Fruit fly (Drosophila melanogaster) whole organism, embryonic: ENCODE data around the gene slow.

Experiments used
- B-H1 ChIP-seq: fragments of 200-800 bp; sonication (Bioruptor generic); IDR thresholded peaks from 3 replicates; pipeline ENCODE4 v1.3.6; 2022; ENCODE audit warnings: missing biosample characterization, missing genetic modification characterization
- Bgb ChIP-seq: fragments of 200-800 bp; sonication (Bioruptor generic); IDR thresholded peaks from 2 replicates; pipeline ENCODE4 v1.3.6; 2022; ENCODE audit warnings: missing biosample characterization, missing genetic modification characterization; ENCODE audit not compliant: partially characterized antibody
- CG10147 ChIP-seq: fragments of 200-800 bp; sonication (Bioruptor generic); optimal IDR thresholded peaks from 2 replicates; lab custom pipeline; 2019; ENCODE audit warnings: missing biosample characterization, mild to moderate bottlenecking, missing genetic modification characterization, moderate library complexity
- CG10267 ChIP-seq: fragments of 200-800 bp; sonication (Bioruptor generic); optimal IDR thresholded peaks from 2 replicates; lab custom pipeline; 2018; ENCODE audit warnings: missing biosample characterization, mild to moderate bottlenecking, missing genetic modification characterization, moderate library complexity
- CG10979 ChIP-seq: fragments of 200-800 bp; sonication (Bioruptor generic); optimal IDR thresholded peaks from 2 replicates; lab custom pipeline; 2018; ENCODE audit warnings: missing biosample characterization, mild to moderate bottlenecking, missing genetic modification characterization, moderate library complexity
- CG11723 ChIP-seq: fragments of 200-800 bp; sonication (Bioruptor generic); optimal IDR thresholded peaks from 2 replicates; lab custom pipeline; 2017; ENCODE audit warnings: missing biosample characterization, mild to moderate bottlenecking, missing genetic modification characterization
- CG15514 ChIP-seq: fragments of 200-800 bp; sonication (Bioruptor generic); optimal IDR thresholded peaks from 3 replicates; lab custom pipeline; 2017; ENCODE audit warnings: missing biosample characterization, missing genetic modification characterization, mild to moderate bottlenecking, moderate library complexity, missing genetic modification reagents
- CG15696 ChIP-seq: fragments of 200-800 bp; sonication (Bioruptor generic); optimal IDR thresholded peaks from 2 replicates; lab custom pipeline; 2019; ENCODE audit warnings: missing biosample characterization, mild to moderate bottlenecking, missing genetic modification characterization, moderate library complexity
- CG16779 ChIP-seq: fragments of 200-800 bp; sonication (Bioruptor generic); IDR thresholded peaks from 2 replicates; pipeline ENCODE4 v1.3.6; 2022; ENCODE audit warnings: missing biosample characterization, missing genetic modification characterization
- CG17359 ChIP-seq: fragments of 200-800 bp; sonication (Bioruptor generic); optimal IDR thresholded peaks from 3 replicates; lab custom pipeline; 2018; ENCODE audit warnings: missing biosample characterization, mild to moderate bottlenecking, missing genetic modification characterization, moderate library complexity
- CG17361 ChIP-seq: fragments of 200-800 bp; sonication (Bioruptor generic); IDR thresholded peaks from 3 replicates; pipeline ENCODE4 v1.3.6; 2022; ENCODE audit warnings: missing biosample characterization, missing genetic modification characterization
- CG17829 ChIP-seq: fragments of 200-800 bp; optimal IDR thresholded peaks from 2 replicates; lab custom pipeline; 2019; ENCODE audit warnings: missing biosample characterization, mild to moderate bottlenecking, missing genetic modification characterization, moderate library complexity
- CG1832 ChIP-seq: fragments of 200-800 bp; sonication (Bioruptor generic); optimal IDR thresholded peaks from 2 replicates; lab custom pipeline; 2017; ENCODE audit warnings: missing biosample characterization, mild to moderate bottlenecking, missing genetic modification characterization, inconsistent platforms
- CG18599 ChIP-seq: fragments of 200-800 bp; sonication (Bioruptor generic); optimal IDR thresholded peaks from 3 replicates; lab custom pipeline; 2017; ENCODE audit warnings: missing biosample characterization, missing genetic modification characterization, mild to moderate bottlenecking, moderate library complexity, missing genetic modification reagents
- CG30403 ChIP-seq: fragments of 200-800 bp; sonication (Bioruptor generic); optimal IDR thresholded peaks from 3 replicates; lab custom pipeline; 2016; ENCODE audit warnings: missing biosample characterization, missing genetic modification characterization
- CG31441 ChIP-seq: fragments of 200-800 bp; sonication (Bioruptor generic); IDR thresholded peaks from 2 replicates; pipeline ENCODE4 v1.3.6; 2022; ENCODE audit warnings: missing biosample characterization, missing genetic modification characterization
- CG3163 ChIP-seq: fragments of 200-800 bp; sonication (Bioruptor generic); optimal IDR thresholded peaks from 3 replicates; lab custom pipeline; 2016; ENCODE audit warnings: missing biosample characterization, missing genetic modification characterization
- CG34376 ChIP-seq: fragments of 200-800 bp; sonication (Bioruptor generic); optimal IDR thresholded peaks from 2 replicates; lab custom pipeline; 2018; ENCODE audit warnings: missing biosample characterization, mild to moderate bottlenecking, missing genetic modification characterization
- CG34422 ChIP-seq: fragments of 200-800 bp; sonication (Bioruptor generic); IDR thresholded peaks from 3 replicates; pipeline ENCODE4 v1.3.6; 2022; ENCODE audit warnings: missing biosample characterization, missing genetic modification characterization
- CG4617 ChIP-seq: fragments of 200-800 bp; sonication (Bioruptor generic); optimal IDR thresholded peaks from 3 replicates; lab custom pipeline; 2016; ENCODE audit warnings: missing biosample characterization, missing genetic modification characterization, borderline replicate concordance
- CG7839 ChIP-seq: fragments of 200-800 bp; sonication (Bioruptor generic); optimal IDR thresholded peaks from 3 replicates; lab custom pipeline; 2018; ENCODE audit warnings: missing biosample characterization, mild to moderate bottlenecking, missing genetic modification characterization, moderate library complexity
- D19B ChIP-seq: fragments of 200-800 bp; sonication (Bioruptor generic); optimal IDR thresholded peaks from 2 replicates; lab custom pipeline; 2017; ENCODE audit warnings: missing biosample characterization, mild to moderate bottlenecking, missing genetic modification characterization
- Dip3 ChIP-seq: fragments of 200-800 bp; sonication (Bioruptor generic); optimal IDR thresholded peaks from 3 replicates; lab custom pipeline; 2016; ENCODE audit warnings: missing biosample characterization, missing genetic modification characterization
- Ets97D ChIP-seq: fragments of 200-800 bp; sonication (Bioruptor generic); optimal IDR thresholded peaks from 3 replicates; lab custom pipeline; 2016; ENCODE audit warnings: missing biosample characterization, missing genetic modification characterization
- HmgD ChIP-seq: fragments of 200-800 bp; sonication (Bioruptor generic); optimal IDR thresholded peaks from 3 replicates; lab custom pipeline; 2016; ENCODE audit warnings: missing biosample characterization, missing genetic modification characterization
- Oli ChIP-seq: fragments of 200-800 bp; sonication (Bioruptor generic); optimal IDR thresholded peaks from 2 replicates; lab custom pipeline; 2018; ENCODE audit warnings: missing biosample characterization, mild to moderate bottlenecking, missing genetic modification characterization, moderate library complexity
- Pdp1 ChIP-seq, 2 experiments: fragments of 200-800 bp; sonication (Bioruptor generic); optimal IDR thresholded peaks; 3 replicates each; lab custom pipeline; 2016; ENCODE audit warnings: missing biosample characterization in 2 of 2, missing genetic modification characterization in 2 of 2, mild to moderate bottlenecking in 1 of 2, moderate library complexity in 1 of 2
- Ssrp ChIP-seq: fragments of 200-800 bp; sonication (Bioruptor generic); optimal IDR thresholded peaks from 2 replicates; lab custom pipeline; 2018; ENCODE audit warnings: missing biosample characterization, mild to moderate bottlenecking, missing genetic modification characterization, moderate library complexity
- Xbp1 ChIP-seq: fragments of 200-800 bp; sonication (Bioruptor generic); optimal IDR thresholded peaks from 3 replicates; lab custom pipeline; 2016; ENCODE audit warnings: missing biosample characterization, mild to moderate bottlenecking, missing genetic modification characterization
- Xrp1 ChIP-seq: fragments of 200-800 bp; sonication (Bioruptor generic); IDR thresholded peaks from 2 replicates; pipeline ENCODE4 v1.3.6; 2022; ENCODE audit warnings: missing biosample characterization, missing genetic modification characterization
- bcd ChIP-seq: fragments of 200-800 bp; sonication (Bioruptor generic); optimal IDR thresholded peaks from 2 replicates; lab custom pipeline; 2017; ENCODE audit warnings: missing biosample characterization, mild to moderate bottlenecking, missing genetic modification characterization
- bsh ChIP-seq, 2 experiments: fragments of 200-800 bp; sonication (Bioruptor generic); optimal IDR thresholded peaks; 2 replicates each; lab custom pipeline; 2017 to 2018; ENCODE audit warnings: mild to moderate bottlenecking in 2 of 2, missing biosample characterization in 2 of 2, missing genetic modification characterization in 2 of 2, moderate library complexity in 1 of 2
- cg ChIP-seq: fragments of 200-800 bp; sonication (Bioruptor generic); optimal IDR thresholded peaks from 3 replicates; lab custom pipeline; 2019; ENCODE audit warnings: missing biosample characterization, mild to moderate bottlenecking, missing genetic modification characterization, moderate library complexity
- dati ChIP-seq: fragments of 200-800 bp; sonication (Bioruptor generic); IDR thresholded peaks from 2 replicates; pipeline ENCODE4 v1.3.6; 2022; ENCODE audit warnings: missing biosample characterization, missing genetic modification characterization
- dmrt99B ChIP-seq: fragments of 200-800 bp; sonication (Bioruptor generic); optimal IDR thresholded peaks from 2 replicates; lab custom pipeline; 2018; ENCODE audit warnings: missing biosample characterization, mild to moderate bottlenecking, missing genetic modification characterization, moderate library complexity
- dysf ChIP-seq: fragments of 200-800 bp; sonication (Bioruptor generic); IDR thresholded peaks from 3 replicates; pipeline ENCODE4 v1.3.6; 2022; ENCODE audit warnings: missing biosample characterization, missing genetic modification characterization
- grn ChIP-seq: fragments of 200-800 bp; sonication (Bioruptor generic); optimal IDR thresholded peaks from 3 replicates; lab custom pipeline; 2017; ENCODE audit warnings: missing biosample characterization, missing genetic modification characterization
- gro ChIP-seq: fragments of 200-800 bp; sonication (Bioruptor generic); optimal IDR thresholded peaks from 2 replicates; lab custom pipeline; 2016; ENCODE audit warnings: missing biosample characterization, missing genetic modification characterization
- mam ChIP-seq: fragments of 200-800 bp; sonication (Bioruptor generic); optimal IDR thresholded peaks from 3 replicates; lab custom pipeline; 2016; ENCODE audit warnings: missing biosample characterization, missing genetic modification characterization
- odd ChIP-seq: fragments of 200-800 bp; sonication (Bioruptor generic); optimal IDR thresholded peaks from 2 replicates; lab custom pipeline; 2017; ENCODE audit warnings: missing biosample characterization, mild to moderate bottlenecking, missing genetic modification characterization
- pita ChIP-seq: fragments of 200-800 bp; sonication (Bioruptor generic); optimal IDR thresholded peaks from 2 replicates; lab custom pipeline; 2017; ENCODE audit warnings: missing biosample characterization, mild to moderate bottlenecking, missing genetic modification characterization
- prd ChIP-seq, 3 experiments: fragments of >200 bp in 2 of 3; fragments of 200-800 bp in 1 of 3; sonication (Bioruptor generic) in 1 of 3; optimal IDR thresholded peaks in 2 of 3; IDR thresholded peaks in 1 of 3; 2 replicates in 2 of 3; 3 replicates in 1 of 3; pipeline versions ENCODE4 v1.3.6 to Lab custom; 2017 to 2022; ENCODE audit warnings: missing biosample characterization in 1 of 3, missing genetic modification characterization in 1 of 3
- sc ChIP-seq, 3 experiments: fragments of >200 bp in 2 of 3; fragments of 200-800 bp in 1 of 3; sonication (Bioruptor generic) in 1 of 3; optimal IDR thresholded peaks; 2 replicates in 2 of 3; 3 replicates in 1 of 3; lab custom pipeline; 2017; ENCODE audit warnings: mild to moderate bottlenecking in 1 of 3, missing biosample characterization in 1 of 3, missing genetic modification characterization in 1 of 3, missing genetic modification reagents in 1 of 3
- sim ChIP-seq: fragments of 200-800 bp; sonication (Bioruptor generic); IDR thresholded peaks from 2 replicates; pipeline ENCODE4 v1.3.6; 2022; ENCODE audit warnings: missing biosample characterization, missing genetic modification characterization
- sqz ChIP-seq: fragments of 200-800 bp; sonication (Bioruptor generic); optimal IDR thresholded peaks from 3 replicates; lab custom pipeline; 2018; ENCODE audit warnings: missing biosample characterization, mild to moderate bottlenecking, missing genetic modification characterization
- vnd ChIP-seq: fragments of 200-800 bp; sonication (Bioruptor generic); IDR thresholded peaks from 3 replicates; pipeline ENCODE4 v1.3.6; 2022; ENCODE audit warnings: missing biosample characterization, missing genetic modification characterization; ENCODE audit not compliant: partially characterized antibody
- wek ChIP-seq: fragments of 200-800 bp; sonication (Bioruptor generic); optimal IDR thresholded peaks from 3 replicates; lab custom pipeline; 2018; ENCODE audit warnings: missing biosample characterization, mild to moderate bottlenecking, missing genetic modification characterization, moderate library complexity

slow gene

DNA sequence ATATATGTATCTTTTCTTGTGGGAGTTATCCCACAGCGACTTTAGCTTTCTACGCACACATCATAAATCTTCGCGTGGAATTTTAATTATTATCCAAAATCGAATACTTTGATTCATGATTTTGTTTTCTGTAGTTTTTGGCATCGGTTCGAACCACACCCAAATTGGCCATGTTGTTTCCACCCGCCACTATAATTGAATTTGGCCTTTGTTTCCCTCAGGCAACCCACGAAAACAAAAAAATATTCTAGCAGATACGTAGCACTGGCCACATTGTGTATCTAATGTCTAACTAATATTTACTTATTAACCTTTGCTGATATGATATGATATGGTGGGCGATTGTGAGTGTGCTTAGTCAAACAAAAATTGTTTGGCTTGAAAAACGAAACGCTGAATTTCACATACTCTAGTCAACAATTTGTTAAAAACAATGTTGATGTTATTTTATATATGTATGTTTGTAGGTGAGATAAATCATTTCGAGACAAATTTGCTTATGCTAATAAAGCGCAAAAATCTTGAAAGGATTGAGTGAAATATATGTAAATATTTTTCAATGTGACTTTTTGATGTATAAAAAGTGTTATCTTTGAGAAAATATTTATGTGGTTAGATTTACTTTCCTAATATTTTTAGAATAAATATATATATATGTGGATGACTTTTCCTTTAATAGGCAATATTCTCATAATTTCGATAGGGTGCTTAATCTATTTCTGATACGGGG lies 29.2 kb upstream of the slow start (continued):
- TF ChIP-seq CG18599 (GFP tag; lab: Kevin White, UChicago) = peak; percentile 48
- TF ChIP-seq CG7839 (tag; lab: Kevin White, UChicago) = peak; percentile 36
- TF ChIP-seq CG11723 (GFP tag; lab: Kevin White, UChicago) = no peak
- TF ChIP-seq CG17359 = no peak
- TF ChIP-seq dati (GFP tag; lab: Robert Waterston, UW) = no peak
- no peak for TF ChIP-seq sim (GFP tag; lab: Robert Waterston, UW)
- TF ChIP-seq Pdp1 (GFP tag; optimal IDR thresholded peaks at IDR 0.05; lab: Kevin White, UChicago) = no peak
- TF ChIP-seq CG31441 (GFP tag; lab: Robert Waterston, UW) = peak; percentile 50
- TF ChIP-seq prd (optimal IDR thresholded peaks at IDR 0.05; lab: Kevin White, UChicago) = no peak
- no peak for TF ChIP-seq prd (GFP tag; IDR thresholded peaks at IDR 0.05; lab: Robert Waterston, UW)
- TF ChIP-seq CG15696 (tag; lab: Kevin White, UChicago) = peak; percentile 13
- peak; percentile 10 for TF ChIP-seq CG10267 (tag; lab: Kevin White, UChicago)
- no peak for TF ChIP-seq gro (GFP tag; lab: Kevin White, UChicago)
- no peak for TF ChIP-seq CG16779
- peak in 1 of 2 experiments; percentile 46 for TF ChIP-seq bsh (GFP tag; optimal IDR thresholded peaks at IDR 0.05; lab: Kevin White, UChicago)
- no peak for TF ChIP-seq CG34422
- TF ChIP-seq bcd (GFP tag; lab: Kevin White, UChicago) = peak; percentile 20
- peak; percentile 56 for TF ChIP-seq CG10979 (tag; lab: Kevin White, UChicago)
- peak; percentile 41 for TF ChIP-seq CG17829
- TF ChIP-seq CG34376 (GFP tag; lab: Kevin White, UChicago) = no peak
- TF ChIP-seq Xrp1 (GFP tag; lab: Robert Waterston, UW) = 0 out of 2 replicates have a peak, but pooled peaks have one; percentile 16
- peak; percentile 22 for TF ChIP-seq Ssrp
- TF ChIP-seq mam = no peak
- no peak for TF ChIP-seq cg (GFP tag; lab: Kevin White, UChicago)
- TF ChIP-seq odd (GFP tag; lab: Kevin White, UChicago) = peak; percentile 37
- TF ChIP-seq grn (GFP tag; lab: Kevin White, UChicago) = peak; percentile 5
- TF ChIP-seq HmgD = no peak
- peak; percentile 69; the same call in 1 of the 3 replicates for TF ChIP-seq CG17361 (GFP tag; lab: Robert Waterston, UW)
- no peak for TF ChIP-seq B-H1 (GFP tag; lab: Robert Waterston, UW)
- peak; percentile 10 for TF ChIP-seq Xbp1
- no peak for TF ChIP-seq D19B (GFP tag; lab: Kevin White, UChicago)
- no peak for TF ChIP-seq CG1832 (GFP tag; lab: Kevin White, UChicago)
- TF ChIP-seq wek (GFP tag; lab: Kevin White, UChicago) = no peak
- TF ChIP-seq sc (optimal IDR thresholded peaks at IDR 0.05; lab: Kevin White, UChicago) = no peak
- TF ChIP-seq sc (GFP tag; optimal IDR thresholded peaks at IDR 0.05; lab: Kevin White, UChicago) = no peak
- no peak for TF ChIP-seq vnd (GFP tag; lab: Robert Waterston, UW)
- peak; percentile 33 for TF ChIP-seq dmrt99B (tag; lab: Kevin White, UChicago)
- TF ChIP-seq CG30403 (GFP tag; lab: Kevin White, UChicago) = peak; percentile 3
- TF ChIP-seq Oli = peak; percentile 41
- TF ChIP-seq Dip3 (GFP tag; lab: Kevin White, UChicago) = no peak
- TF ChIP-seq Bgb (GFP tag; lab: Robert Waterston, UW) = no peak
- TF ChIP-seq pita (GFP tag; lab: Kevin White, UChicago) = no peak
- no peak for TF ChIP-seq CG15514 (GFP tag; lab: Kevin White, UChicago)
- TF ChIP-seq sqz (GFP tag; lab: Kevin White, UChicago) = peak; percentile 11
- TF ChIP-seq CG3163 (GFP tag; lab: Kevin White, UChicago) = no peak
- TF ChIP-seq dysf (GFP tag; lab: Robert Waterston, UW) = 0 out of 3 replicates have a peak, but pooled peaks have one; percentile 32
- TF ChIP-seq CG4617 (GFP tag; lab: Kevin White, UChicago) = no peak
- no peak for TF ChIP-seq Ets97D (GFP tag; lab: Kevin White, UChicago)
- TF ChIP-seq CG10147 = peak; percentile 12
